Fruit fly (Drosophila melanogaster) Kc167 (cell line): ENCODE results near the gene Kaz1-ORFB.

Experiments
- Myc ChIP-seq: fragments of >200 bp; optimal IDR thresholded peaks from 2 replicates; lab custom pipeline; 2017; ENCODE audit warnings: missing external identifiers
- Sin3A ChIP-seq: fragments of >200 bp; optimal IDR thresholded peaks from 2 replicates; lab custom pipeline; 2018; ENCODE audit warnings: missing external identifiers
- h ChIP-seq: fragments of >200 bp; optimal IDR thresholded peaks from 3 replicates; lab custom pipeline; 2018; ENCODE audit warnings: missing external identifiers
- insv ChIP-seq: fragments of >200 bp; optimal IDR thresholded peaks from 3 replicates; lab custom pipeline; 2018; ENCODE audit warnings: missing external identifiers
- psq ChIP-seq: fragments of >200 bp; optimal IDR thresholded peaks from 2 replicates; lab custom pipeline; 2017; ENCODE audit warnings: missing external identifiers

DNA sequence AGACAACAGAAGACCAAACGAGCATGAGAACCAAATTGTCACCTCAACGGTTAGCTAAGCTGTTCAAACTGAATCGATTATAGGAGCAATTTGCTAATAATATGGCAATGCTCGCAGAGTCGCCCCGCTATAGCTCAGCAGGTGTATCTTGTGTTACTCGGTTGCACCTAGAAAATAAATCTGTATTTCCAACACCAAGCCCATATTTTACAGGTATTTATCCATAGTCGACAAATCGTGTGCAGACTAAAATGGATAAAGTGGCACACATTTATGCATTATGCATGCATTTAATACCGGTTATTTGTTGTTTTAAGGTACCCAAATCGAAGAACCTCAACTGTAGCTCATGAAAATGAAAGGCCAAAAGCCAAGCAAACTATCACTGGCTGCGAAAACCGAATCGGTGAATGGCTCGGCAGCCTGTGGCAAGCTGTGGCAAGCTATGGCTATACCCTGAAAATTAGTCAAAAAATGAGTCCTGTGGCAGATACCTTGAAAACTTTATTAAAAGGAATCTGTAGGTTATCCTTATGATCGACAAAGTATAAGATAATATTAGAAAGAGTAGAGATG, 37.4 kb upstream of the Kaz1-ORFB start, which contains the start of gene Vdup1:
- TF ChIP-seq Myc (no peak), psq (lab: Kevin White, UChicago) (no peak), insv (lab: Kevin White, UChicago) (no peak), h (no peak), Sin3A (no peak)
